Fruit fly (Drosophila melanogaster): ENCODE data around the gene Galt.

The Galt gene

dm6 chr2L:6673211-6674012 is 5.6 kb upstream of the Galt start, which contains the start of gene Spn27A (continued):
- peak; percentile 49; the same call in 1 of the 2 replicates for TF ChIP-seq CG10366 (GFP tag; IDR thresholded peaks at IDR 0.05)
- no peak for TF ChIP-seq CG1832 (GFP tag; optimal IDR thresholded peaks at IDR 0.05)
- peak; percentile 59 for TF ChIP-seq CHES-1-like (GFP tag; optimal IDR thresholded peaks at IDR 0.05)
- no peak for TF ChIP-seq Ravus (GFP tag; IDR thresholded peaks at IDR 0.05)
- TF ChIP-seq zen2 (GFP tag; IDR thresholded peaks at IDR 0.05; ENCODE audit: partially characterized antibody): peak; percentile 6; the same call in 1 of the 3 replicates
- TF ChIP-seq CG32532 (GFP tag; IDR thresholded peaks at IDR 0.05): no peak; the same call in 1 of the 2 replicates
- TF ChIP-seq Trl (optimal IDR thresholded peaks at IDR 0.05): peak; percentile 50 to 60
- TF ChIP-seq Trl (GFP tag; optimal IDR thresholded peaks at IDR 0.05): peak; percentile 43
- TF ChIP-seq Doc3 (GFP tag; IDR thresholded peaks at IDR 0.05; ENCODE audit: partially characterized antibody): no peak
- peak; percentile 31 for TF ChIP-seq lbe (GFP tag; optimal IDR thresholded peaks at IDR 0.05)
- TF ChIP-seq sna (GFP tag; IDR thresholded peaks at IDR 0.05; ENCODE audit: partially characterized antibody): no peak
- peak; percentile 45; the same call in 1 of the 2 replicates for TF ChIP-seq amos (GFP tag; IDR thresholded peaks at IDR 0.05; ENCODE audit: partially characterized antibody)
- no peak; the same call in 1 of the 2 replicates for TF ChIP-seq wor (GFP tag; IDR thresholded peaks at IDR 0.05)
- TF ChIP-seq phol (tag; optimal IDR thresholded peaks at IDR 0.05): peak; percentile 78
- TF ChIP-seq D19A (tag; optimal IDR thresholded peaks at IDR 0.05): no peak
- TF ChIP-seq CG11093 (GFP tag; IDR thresholded peaks at IDR 0.05): no peak
- peak; percentile 63 for TF ChIP-seq dm (GFP tag; optimal IDR thresholded peaks at IDR 0.05)
- no peak for TF ChIP-seq CG4404 (GFP tag; IDR thresholded peaks at IDR 0.05)
- peak; percentile 34 for TF ChIP-seq CG8290 (GFP tag; optimal IDR thresholded peaks at IDR 0.05)
- peak in 1 of 2 experiments; percentile 55 for TF ChIP-seq CG8290 (tag; optimal IDR thresholded peaks at IDR 0.05)
- TF ChIP-seq CG7963 (GFP tag; IDR thresholded peaks at IDR 0.05; ENCODE audit: partially characterized antibody): no peak
- TF ChIP-seq hbn (GFP tag; IDR thresholded peaks at IDR 0.05; ENCODE audit: partially characterized antibody): peak; percentile 26
- TF ChIP-seq CG8359 (GFP tag; optimal IDR thresholded peaks at IDR 0.05; ENCODE audit: borderline replicate concordance): no peak
- TF ChIP-seq btn (GFP tag; optimal IDR thresholded peaks at IDR 0.05): peak; percentile 1
- TF ChIP-seq caup (GFP tag; optimal IDR thresholded peaks at IDR 0.05; ENCODE audit: severe bottlenecking): peak; percentile 23
- peak; percentile 95 for TF ChIP-seq CG10267 (tag; optimal IDR thresholded peaks at IDR 0.05)
- TF ChIP-seq Awh (GFP tag; IDR thresholded peaks at IDR 0.05): peak; percentile 41; the same call in 1 of the 2 replicates
- TF ChIP-seq PHDP (tag; optimal IDR thresholded peaks at IDR 0.05): peak; percentile 37
- TF ChIP-seq ro (GFP tag; IDR thresholded peaks at IDR 0.05): 0 out of 2 replicates have a peak, but pooled peaks have one; percentile 8
- no peak for TF ChIP-seq CG14965 (GFP tag; optimal IDR thresholded peaks at IDR 0.05; ENCODE audit: borderline replicate concordance)
- TF ChIP-seq Nf-YC (tag; optimal IDR thresholded peaks at IDR 0.05): peak; percentile 6
- TF ChIP-seq Fer3 (tag; optimal IDR thresholded peaks at IDR 0.05): peak; percentile 38
- no peak for TF ChIP-seq CG16815 (GFP tag; optimal IDR thresholded peaks at IDR 0.05)
- TF ChIP-seq CG17385 (GFP tag; optimal IDR thresholded peaks at IDR 0.05): peak; percentile 56
- no peak for TF ChIP-seq wdn (GFP tag; IDR thresholded peaks at IDR 0.05)
- peak; percentile 66 for TF ChIP-seq CG30403 (GFP tag; optimal IDR thresholded peaks at IDR 0.05)
- TF ChIP-seq jumu (GFP tag; optimal IDR thresholded peaks at IDR 0.05): peak; percentile 31
- peak; percentile 20; the same call in 1 of the 2 replicates for TF ChIP-seq CG32767 (GFP tag; IDR thresholded peaks at IDR 0.05)
- TF ChIP-seq Camta (GFP tag; optimal IDR thresholded peaks at IDR 0.05): peak; percentile 71
- peak; percentile 60 for TF ChIP-seq HHEX (GFP tag; optimal IDR thresholded peaks at IDR 0.05)
- peak; percentile 8 for TF ChIP-seq kah (GFP tag; optimal IDR thresholded peaks at IDR 0.05)
- no peak for TF ChIP-seq CG1647 (GFP tag; optimal IDR thresholded peaks at IDR 0.05)
- TF ChIP-seq CG12155 (GFP tag; optimal IDR thresholded peaks at IDR 0.05): peak; percentile 40
- TF ChIP-seq slbo (GFP tag; IDR thresholded peaks at IDR 0.05): peak; percentile 38; the same call in 1 of the 2 replicates
- TF ChIP-seq Bdp1 (GFP tag; optimal IDR thresholded peaks at IDR 0.05): peak; percentile 27
- no peak for TF ChIP-seq psq (GFP tag; optimal IDR thresholded peaks at IDR 0.05)
- TF ChIP-seq CG12071 (GFP tag; optimal IDR thresholded peaks at IDR 0.05): no peak
- TF ChIP-seq Hey (tag; optimal IDR thresholded peaks at IDR 0.05): no peak

Data from whole organism, embryonic.